Fruit fly (Drosophila melanogaster) whole organism, embryonic: ENCODE results near the gene CG34429.
A peak's percentile ranks its signal among the peaks of the same experiment; 100 is the strongest.

ENCODE experiments used
- Adf1 ChIP-seq: fragments of 200-800 bp; sonication (Bioruptor generic); IDR thresholded peaks from 2 replicates; pipeline ENCODE4 v1.3.6; 2022; ENCODE audit warnings: missing biosample characterization, missing genetic modification characterization
- Atf6 ChIP-seq: fragments of 200-800 bp; sonication (Bioruptor generic); IDR thresholded peaks from 2 replicates; pipeline ENCODE4 v1.3.6; 2022; ENCODE audit warnings: missing biosample characterization, missing genetic modification characterization
- Blimp-1 ChIP-seq: fragments of 200-800 bp; sonication (Bioruptor generic); optimal IDR thresholded peaks from 3 replicates; lab custom pipeline; 2018; ENCODE audit warnings: missing biosample characterization, missing genetic modification characterization, mild to moderate bottlenecking, moderate library complexity, missing genetic modification reagents
- BtbVII ChIP-seq: fragments of 200-800 bp; sonication (Bioruptor generic); optimal IDR thresholded peaks from 3 replicates; lab custom pipeline; 2017; ENCODE audit warnings: missing biosample characterization, mild to moderate bottlenecking, missing genetic modification characterization
- CG11085 ChIP-seq: fragments of 200-800 bp; sonication (Bioruptor generic); IDR thresholded peaks from 2 replicates; pipeline ENCODE4 v1.3.6; 2022; ENCODE audit warnings: missing biosample characterization, missing genetic modification characterization
- CG12769 ChIP-seq: fragments of 200-800 bp; sonication (Bioruptor generic); optimal IDR thresholded peaks from 2 replicates; lab custom pipeline; 2019; ENCODE audit warnings: missing biosample characterization, mild to moderate bottlenecking, missing genetic modification characterization, moderate library complexity
- CG14710 ChIP-seq: fragments of 200-800 bp; sonication (Bioruptor generic); optimal IDR thresholded peaks from 3 replicates; lab custom pipeline; 2019; ENCODE audit warnings: missing biosample characterization, mild to moderate bottlenecking, missing genetic modification characterization, moderate library complexity
- CG15269 ChIP-seq: fragments of 200-800 bp; sonication (Bioruptor generic); optimal IDR thresholded peaks from 2 replicates; lab custom pipeline; 2018; ENCODE audit warnings: missing biosample characterization, mild to moderate bottlenecking, missing genetic modification characterization, moderate library complexity
- CG15479 ChIP-seq: fragments of 200-800 bp; sonication (Bioruptor generic); optimal IDR thresholded peaks from 3 replicates; lab custom pipeline; 2019; ENCODE audit warnings: missing biosample characterization, mild to moderate bottlenecking, missing genetic modification characterization, moderate library complexity
- CG15696 ChIP-seq: fragments of 200-800 bp; sonication (Bioruptor generic); optimal IDR thresholded peaks from 2 replicates; lab custom pipeline; 2019; ENCODE audit warnings: missing biosample characterization, mild to moderate bottlenecking, missing genetic modification characterization, moderate library complexity
- CG31388 ChIP-seq: fragments of 200-800 bp; sonication (Bioruptor generic); optimal IDR thresholded peaks from 2 replicates; lab custom pipeline; 2016; ENCODE audit warnings: missing biosample characterization, missing genetic modification characterization
- CG3995 ChIP-seq: fragments of 200-800 bp; sonication (Bioruptor generic); optimal IDR thresholded peaks from 3 replicates; lab custom pipeline; 2016; ENCODE audit warnings: missing biosample characterization, missing genetic modification characterization
- CG6175 ChIP-seq: fragments of 200-800 bp; sonication (Bioruptor generic); IDR thresholded peaks from 3 replicates; pipeline ENCODE4 v1.3.6; 2022; ENCODE audit warnings: missing biosample characterization, missing genetic modification characterization
- CG7745 ChIP-seq: fragments of 200-800 bp; sonication (Bioruptor generic); optimal IDR thresholded peaks from 2 replicates; lab custom pipeline; 2018; ENCODE audit warnings: missing biosample characterization, mild to moderate bottlenecking, missing genetic modification characterization, moderate library complexity
- CG7963 ChIP-seq: fragments of 200-800 bp; sonication (Bioruptor generic); IDR thresholded peaks from 3 replicates; pipeline ENCODE4 v1.3.6; 2022; ENCODE audit warnings: missing biosample characterization, missing genetic modification characterization; ENCODE audit not compliant: partially characterized antibody
- CG8478 ChIP-seq: fragments of >200 bp; optimal IDR thresholded peaks from 2 replicates; lab custom pipeline; 2018
- CG9876 ChIP-seq: fragments of 200-800 bp; sonication (Bioruptor generic); optimal IDR thresholded peaks from 2 replicates; lab custom pipeline; 2016; ENCODE audit warnings: missing biosample characterization, missing genetic modification characterization
- Camta ChIP-seq: fragments of 200-800 bp; sonication (Bioruptor generic); optimal IDR thresholded peaks from 2 replicates; lab custom pipeline; 2016; ENCODE audit warnings: missing biosample characterization, missing genetic modification characterization
- Dll ChIP-seq: fragments of 200-800 bp; sonication (Bioruptor generic); IDR thresholded peaks from 4 replicates; pipeline ENCODE4 v1.3.6; 2022; ENCODE audit warnings: missing biosample characterization, missing genetic modification characterization; ENCODE audit not compliant: partially characterized antibody
- E2f2 ChIP-seq: fragments of 200-800 bp; sonication (Bioruptor generic); IDR thresholded peaks from 2 replicates; pipeline ENCODE4 v1.3.6; 2022; ENCODE audit warnings: missing biosample characterization, missing genetic modification characterization
- Fer1 ChIP-seq: fragments of 200-800 bp; sonication (Bioruptor generic); optimal IDR thresholded peaks from 2 replicates; lab custom pipeline; 2017; ENCODE audit warnings: missing biosample characterization, mild to moderate bottlenecking, missing genetic modification characterization
- Jarid2 ChIP-seq: fragments of 200-800 bp; sonication (Bioruptor generic); optimal IDR thresholded peaks from 3 replicates; lab custom pipeline; 2017; ENCODE audit warnings: mild to moderate bottlenecking, missing biosample characterization, missing genetic modification reagents, missing genetic modification characterization
- Med ChIP-seq: fragments of 200-800 bp; sonication (Bioruptor generic); peaks from one replicate; lab custom pipeline; 2016; ENCODE audit warnings: missing biosample characterization, missing genetic modification characterization, mild to moderate bottlenecking, inconsistent platforms, moderate library complexity
- Nf-YB ChIP-seq: fragments of 200-800 bp; sonication (Bioruptor generic); optimal IDR thresholded peaks from 3 replicates; lab custom pipeline; 2019; ENCODE audit warnings: missing biosample characterization, mild to moderate bottlenecking, missing genetic modification characterization, moderate library complexity
- Opbp ChIP-seq: fragments of 200-800 bp; sonication (Bioruptor generic); IDR thresholded peaks from 3 replicates; pipeline ENCODE4 v1.3.6; 2022; ENCODE audit warnings: missing biosample characterization, missing genetic modification characterization; ENCODE audit not compliant: partially characterized antibody
- Side ChIP-seq: fragments of 200-800 bp; sonication (Bioruptor generic); optimal IDR thresholded peaks from 2 replicates; lab custom pipeline; 2016; ENCODE audit warnings: missing biosample characterization, missing genetic modification characterization
- Sry-δ ChIP-seq: fragments of 200-800 bp; sonication (Bioruptor generic); optimal IDR thresholded peaks from 2 replicates; lab custom pipeline; 2016; ENCODE audit warnings: missing biosample characterization, missing genetic modification characterization
- Tbp ChIP-seq: fragments of >200 bp; optimal IDR thresholded peaks from 2 replicates; lab custom pipeline; 2018; ENCODE audit warnings: missing biosample characterization, missing genetic modification characterization
- amos ChIP-seq: fragments of 200-800 bp; sonication (Bioruptor generic); IDR thresholded peaks from 2 replicates; pipeline ENCODE4 v1.3.6; 2022; ENCODE audit warnings: missing biosample characterization, missing genetic modification characterization; ENCODE audit not compliant: partially characterized antibody
- ase ChIP-seq: fragments of 200-800 bp; sonication (Bioruptor generic); IDR thresholded peaks from 3 replicates; pipeline ENCODE4 v1.3.6; 2022; ENCODE audit warnings: missing biosample characterization, missing genetic modification characterization
- bbx ChIP-seq: fragments of 200-800 bp; sonication (Bioruptor generic); IDR thresholded peaks from 2 replicates; pipeline ENCODE4 v1.3.6; 2022; ENCODE audit warnings: missing biosample characterization, missing genetic modification characterization; ENCODE audit not compliant: partially characterized antibody
- bcd ChIP-seq: fragments of 200-800 bp; sonication (Bioruptor generic); optimal IDR thresholded peaks from 2 replicates; lab custom pipeline; 2017; ENCODE audit warnings: missing biosample characterization, mild to moderate bottlenecking, missing genetic modification characterization
- btn ChIP-seq: fragments of 200-800 bp; sonication (Bioruptor generic); optimal IDR thresholded peaks from 2 replicates; lab custom pipeline; 2016; ENCODE audit warnings: missing biosample characterization, missing genetic modification characterization
- chinmo ChIP-seq: fragments of 200-800 bp; sonication (Bioruptor generic); IDR thresholded peaks from 4 replicates; pipeline ENCODE4 v1.3.6; 2022; ENCODE audit warnings: missing biosample characterization, missing genetic modification characterization; ENCODE audit not compliant: partially characterized antibody
- da ChIP-seq: fragments of 200-800 bp; sonication (Bioruptor generic); optimal IDR thresholded peaks from 2 replicates; lab custom pipeline; 2016; ENCODE audit warnings: missing biosample characterization, missing genetic modification characterization
- danr ChIP-seq: fragments of 200-800 bp; sonication (Bioruptor generic); IDR thresholded peaks from 2 replicates; pipeline ENCODE4 v1.3.6; 2022; ENCODE audit warnings: missing biosample characterization, missing genetic modification characterization
- dmrt11E ChIP-seq: fragments of 200-800 bp; sonication (Bioruptor generic); optimal IDR thresholded peaks from 3 replicates; lab custom pipeline; 2018; ENCODE audit warnings: missing biosample characterization, mild to moderate bottlenecking, missing genetic modification characterization, moderate library complexity
- gt ChIP-seq: fragments of 200-800 bp; sonication (Bioruptor generic); IDR thresholded peaks from 2 replicates; pipeline ENCODE4 v1.3.6; 2022; ENCODE audit warnings: missing biosample characterization, missing genetic modification characterization
- kah ChIP-seq: fragments of 200-800 bp; sonication (Bioruptor generic); optimal IDR thresholded peaks from 2 replicates; lab custom pipeline; 2018; ENCODE audit warnings: missing biosample characterization, mild to moderate bottlenecking, missing genetic modification characterization
- klu ChIP-seq: fragments of 200-800 bp; sonication (Bioruptor generic); IDR thresholded peaks from 2 replicates; pipeline ENCODE4 v1.3.6; 2022; ENCODE audit warnings: missing biosample characterization, missing genetic modification characterization
- kni ChIP-seq: fragments of 200-800 bp; sonication (Bioruptor generic); optimal IDR thresholded peaks from 3 replicates; lab custom pipeline; 2017; ENCODE audit warnings: mild to moderate bottlenecking, missing biosample characterization, missing genetic modification reagents, missing genetic modification characterization
- knrl ChIP-seq: fragments of 200-800 bp; sonication (Bioruptor generic); IDR thresholded peaks from 3 replicates; pipeline ENCODE4 v1.3.6; 2022; ENCODE audit warnings: missing biosample characterization, missing genetic modification characterization; ENCODE audit not compliant: partially characterized antibody
- lov ChIP-seq, 2 experiments: fragments of 200-800 bp in 1 of 2; fragments of >200 bp in 1 of 2; sonication (Bioruptor generic) in 1 of 2; IDR thresholded peaks in 1 of 2; optimal IDR thresholded peaks in 1 of 2; 2 replicates in 1 of 2; 3 replicates in 1 of 2; pipeline versions ENCODE4 v1.3.6 to Lab custom; 2017 to 2022; ENCODE audit warnings: missing biosample characterization in 1 of 2, missing genetic modification characterization in 1 of 2
- onecut ChIP-seq: fragments of 200-800 bp; sonication (Bioruptor generic); IDR thresholded peaks from 2 replicates; pipeline ENCODE4 v1.3.6; 2022; ENCODE audit warnings: missing biosample characterization, missing genetic modification characterization
- sc ChIP-seq, 3 experiments: fragments of >200 bp in 2 of 3; fragments of 200-800 bp in 1 of 3; sonication (Bioruptor generic) in 1 of 3; optimal IDR thresholded peaks; 2 replicates in 2 of 3; 3 replicates in 1 of 3; lab custom pipeline; 2017; ENCODE audit warnings: mild to moderate bottlenecking in 1 of 3, missing biosample characterization in 1 of 3, missing genetic modification characterization in 1 of 3, missing genetic modification reagents in 1 of 3
- sens ChIP-seq: fragments of 200-800 bp; sonication (Bioruptor generic); peaks from one replicate; lab custom pipeline; 2016; ENCODE audit warnings: missing biosample characterization, missing genetic modification characterization
- sqz ChIP-seq: fragments of 200-800 bp; sonication (Bioruptor generic); optimal IDR thresholded peaks from 3 replicates; lab custom pipeline; 2018; ENCODE audit warnings: missing biosample characterization, mild to moderate bottlenecking, missing genetic modification characterization
- wor ChIP-seq: fragments of 200-800 bp; sonication (Bioruptor generic); IDR thresholded peaks from 2 replicates; pipeline ENCODE4 v1.3.6; 2022; ENCODE audit warnings: missing biosample characterization, missing genetic modification characterization

Gene CG34429

dm6 chr3L:13027333-13027732, 35.5 kb upstream of the CG34429 start (continued):
- peak; percentile 43 for TF ChIP-seq Sry-δ (GFP tag; lab: Kevin White, UChicago)
- TF ChIP-seq CG31388 (GFP tag; lab: Kevin White, UChicago) = no peak
- TF ChIP-seq CG15479 (GFP tag; lab: Kevin White, UChicago) = no peak
- 0 out of 4 replicates have a peak, but pooled peaks have one; percentile 36 for TF ChIP-seq Dll (GFP tag; lab: Robert Waterston, UW)
- no peak for TF ChIP-seq CG8478 (lab: Kevin White, UChicago)
- no peak for TF ChIP-seq CG14710 (tag; lab: Kevin White, UChicago)
- no peak for TF ChIP-seq Adf1 (GFP tag; lab: Robert Waterston, UW)

- peak; percentile 20; the same call in 1 of the 2 replicates for TF ChIP-seq amos (GFP tag; lab: Robert Waterston, UW)
- TF ChIP-seq Side (GFP tag; lab: Kevin White, UChicago) = no peak
- TF ChIP-seq knrl (GFP tag; lab: Robert Waterston, UW) = peak; percentile 22; the same call in 1 of the 3 replicates
- TF ChIP-seq Med = peak; percentile 30
- TF ChIP-seq CG9876 (GFP tag; lab: Kevin White, UChicago) = no peak
- TF ChIP-seq Tbp (GFP tag; lab: Kevin White, UChicago) = no peak
- no peak for TF ChIP-seq CG7963 (GFP tag; lab: Robert Waterston, UW)
- TF ChIP-seq Nf-YB (GFP tag; lab: Kevin White, UChicago) = peak; percentile 8
- no peak for TF ChIP-seq wor
- no peak for TF ChIP-seq sc (optimal IDR thresholded peaks at IDR 0.05; lab: Kevin White, UChicago)
- TF ChIP-seq sc (GFP tag; optimal IDR thresholded peaks at IDR 0.05; lab: Kevin White, UChicago) = no peak
- no peak for TF ChIP-seq Fer1
- TF ChIP-seq klu (GFP tag; lab: Robert Waterston, UW) = no peak
- TF ChIP-seq sens = peak; percentile 24
- no peak for TF ChIP-seq sqz (GFP tag; lab: Kevin White, UChicago)
- peak; percentile 69 for TF ChIP-seq Jarid2 (GFP tag; lab: Kevin White, UChicago)
- no peak for TF ChIP-seq CG7745 (tag; lab: Kevin White, UChicago)
- TF ChIP-seq Blimp-1 (GFP tag; lab: Kevin White, UChicago) = peak; percentile 36
- TF ChIP-seq kni = peak; percentile 14
- TF ChIP-seq danr (GFP tag; lab: Robert Waterston, UW) = no peak
- TF ChIP-seq E2f2 = no peak
- TF ChIP-seq CG15696 = no peak
- no peak for TF ChIP-seq kah (GFP tag; lab: Kevin White, UChicago)
- no peak for TF ChIP-seq Camta (GFP tag; lab: Kevin White, UChicago)
- peak; percentile 86; the same call in 3 of the 4 replicates for TF ChIP-seq chinmo
- no peak for TF ChIP-seq bcd (GFP tag; lab: Kevin White, UChicago)
- no peak for TF ChIP-seq dmrt11E
- TF ChIP-seq CG11085 (GFP tag; lab: Robert Waterston, UW) = no peak
- peak; percentile 50 for TF ChIP-seq bbx (GFP tag; lab: Robert Waterston, UW)
- no peak for TF ChIP-seq Opbp
- no peak for TF ChIP-seq BtbVII (GFP tag; lab: Kevin White, UChicago)
- peak; percentile 22; the same call in 1 of the 2 replicates for TF ChIP-seq Adf1 (GFP tag; lab: Robert Waterston, UW)
- no peak for TF ChIP-seq gt (GFP tag; lab: Robert Waterston, UW)
- TF ChIP-seq Atf6 (GFP tag; lab: Robert Waterston, UW) = no peak
- no peak for TF ChIP-seq onecut (GFP tag; lab: Robert Waterston, UW)
- no peak for TF ChIP-seq ase (GFP tag; lab: Robert Waterston, UW)
- peak; percentile 40; the same call in 1 of the 3 replicates for TF ChIP-seq CG6175
- TF ChIP-seq btn = no peak
- TF ChIP-seq CG15269 = no peak
- TF ChIP-seq CG12769 (tag; lab: Kevin White, UChicago) = peak; percentile 67
- TF ChIP-seq CG3995 (GFP tag; lab: Kevin White, UChicago) = peak; percentile 32
- TF ChIP-seq da (GFP tag; lab: Kevin White, UChicago) = no peak
- no peak for TF ChIP-seq lov (optimal IDR thresholded peaks at IDR 0.05; lab: Kevin White, UChicago)
- TF ChIP-seq lov (GFP tag; IDR thresholded peaks at IDR 0.05; lab: Robert Waterston, UW) = 0 out of 3 replicates have a peak, but pooled peaks have one; percentile 40
Measured at dm6 chr3L:13028740-13029139, 34.1 kb upstream of the CG34429 start, which contains the start of gene CG17672. Gene CG17672 (plus strand): TSS chr3L:13028962.
